Fruit fly (Drosophila melanogaster) whole organism, prepupa: ENCODE data around the gene Afti.

Source experiments
- Blimp-1 ChIP-seq: fragments of 200-800 bp; sonication (Bioruptor generic); optimal IDR thresholded peaks from 3 replicates; lab custom pipeline; 2017; ENCODE audit warnings: missing biosample characterization, missing genetic modification characterization, mild to moderate bottlenecking, moderate library complexity, missing genetic modification reagents
- CG10631 ChIP-seq: fragments of 200-800 bp; sonication (Bioruptor generic); optimal IDR thresholded peaks from 2 replicates; lab custom pipeline; 2016; ENCODE audit warnings: missing biosample characterization, missing genetic modification characterization
- CG10669 ChIP-seq: fragments of 200-800 bp; sonication (Bioruptor generic); optimal IDR thresholded peaks from 3 replicates; lab custom pipeline; 2018; ENCODE audit warnings: missing biosample characterization, mild to moderate bottlenecking, missing genetic modification characterization, moderate library complexity
- CG11294 ChIP-seq: fragments of 200-800 bp; sonication (Bioruptor generic); IDR thresholded peaks from 2 replicates; pipeline ENCODE4 v1.3.6; 2022; ENCODE audit warnings: missing biosample characterization, missing genetic modification characterization
- CG11902 ChIP-seq: fragments of 200-800 bp; sonication (Bioruptor generic); optimal IDR thresholded peaks from 3 replicates; lab custom pipeline; 2016; ENCODE audit warnings: missing biosample characterization, missing genetic modification characterization
- CG15336 ChIP-seq: fragments of 200-800 bp; sonication (Bioruptor generic); IDR thresholded peaks from 2 replicates; pipeline ENCODE4 v1.3.6; 2022; ENCODE audit warnings: missing biosample characterization, missing genetic modification characterization
- CG1621 ChIP-seq: fragments of 200-800 bp; sonication (Bioruptor generic); optimal IDR thresholded peaks from 3 replicates; lab custom pipeline; 2018; ENCODE audit warnings: missing biosample characterization, mild to moderate bottlenecking, missing genetic modification characterization
- CG16779 ChIP-seq: fragments of 200-800 bp; sonication (Bioruptor generic); optimal IDR thresholded peaks from 3 replicates; lab custom pipeline; 2017; ENCODE audit warnings: missing biosample characterization, mild to moderate bottlenecking, missing genetic modification characterization
- CG31627 ChIP-seq: fragments of 200-800 bp; sonication (Bioruptor generic); optimal IDR thresholded peaks from 3 replicates; lab custom pipeline; 2016; ENCODE audit warnings: missing biosample characterization, missing genetic modification characterization
- CG32006 ChIP-seq: fragments of 200-800 bp; sonication (Bioruptor generic); optimal IDR thresholded peaks from 3 replicates; lab custom pipeline; 2017; ENCODE audit warnings: missing biosample characterization, mild to moderate bottlenecking, missing genetic modification characterization
- CG34406 ChIP-seq: fragments of 200-800 bp; sonication (Bioruptor generic); optimal IDR thresholded peaks from 3 replicates; lab custom pipeline; 2016; ENCODE audit warnings: missing biosample characterization, missing genetic modification characterization
- CG3919 ChIP-seq: fragments of 200-800 bp; sonication (Bioruptor generic); optimal IDR thresholded peaks from 3 replicates; lab custom pipeline; 2016; ENCODE audit warnings: missing biosample characterization, missing genetic modification characterization
- CG4318 ChIP-seq: fragments of 200-800 bp; sonication (Bioruptor generic); optimal IDR thresholded peaks from 3 replicates; lab custom pipeline; 2017; ENCODE audit warnings: missing biosample characterization, mild to moderate bottlenecking, missing genetic modification characterization
- CG6276 ChIP-seq: fragments of 200-800 bp; sonication (Bioruptor generic); optimal IDR thresholded peaks from 2 replicates; lab custom pipeline; 2017; ENCODE audit warnings: missing biosample characterization, mild to moderate bottlenecking, missing genetic modification characterization
- CG6792 ChIP-seq: fragments of 200-800 bp; sonication (Bioruptor generic); optimal IDR thresholded peaks from 3 replicates; lab custom pipeline; 2016; ENCODE audit warnings: missing biosample characterization, missing genetic modification characterization
- CG6808 ChIP-seq: fragments of 200-800 bp; sonication (Bioruptor generic); optimal IDR thresholded peaks from 3 replicates; lab custom pipeline; 2017; ENCODE audit warnings: missing biosample characterization, missing genetic modification characterization, mild to moderate bottlenecking, moderate library complexity, missing genetic modification reagents
- CG8119 ChIP-seq: fragments of 200-800 bp; sonication (Bioruptor generic); IDR thresholded peaks from 3 replicates; pipeline ENCODE4 v1.3.6; 2022; ENCODE audit warnings: missing biosample characterization, missing genetic modification characterization
- CG8632 ChIP-seq: fragments of 200-800 bp; sonication (Bioruptor generic); optimal IDR thresholded peaks from 3 replicates; lab custom pipeline; 2016; ENCODE audit warnings: missing biosample characterization, missing genetic modification characterization
- CG9139 ChIP-seq: fragments of 200-800 bp; sonication (Bioruptor generic); optimal IDR thresholded peaks from 3 replicates; lab custom pipeline; 2017; ENCODE audit warnings: missing biosample characterization, mild to moderate bottlenecking, missing genetic modification characterization
- Eip75B ChIP-seq: fragments of 200-800 bp; sonication (Bioruptor generic); optimal IDR thresholded peaks from 3 replicates; lab custom pipeline; 2016; ENCODE audit warnings: missing biosample characterization, missing genetic modification characterization
- Eip78C ChIP-seq: fragments of 200-800 bp; sonication (Bioruptor generic); peaks from one replicate; lab custom pipeline; 2016; ENCODE audit warnings: missing biosample characterization, missing genetic modification characterization
- Eip93F ChIP-seq: fragments of 200-800 bp; sonication (Bioruptor generic); optimal IDR thresholded peaks from 2 replicates; lab custom pipeline; 2016; ENCODE audit warnings: missing biosample characterization, mild to moderate bottlenecking, missing genetic modification characterization
- Ets21C ChIP-seq: fragments of 200-800 bp; sonication (Bioruptor generic); optimal IDR thresholded peaks from 3 replicates; lab custom pipeline; 2016; ENCODE audit warnings: missing biosample characterization, missing genetic modification characterization
- Ets96B ChIP-seq: fragments of 200-800 bp; optimal IDR thresholded peaks from 2 replicates; lab custom pipeline; 2019; ENCODE audit warnings: missing biosample characterization, mild to moderate bottlenecking, missing genetic modification characterization, moderate library complexity
- Gug ChIP-seq: fragments of 200-800 bp; sonication (Bioruptor generic); IDR thresholded peaks from 2 replicates; pipeline ENCODE4 v1.3.6; 2022; ENCODE audit warnings: missing biosample characterization, missing genetic modification characterization
- Hr38 ChIP-seq: sonication (Bioruptor generic); optimal IDR thresholded peaks from 2 replicates; lab custom pipeline; 2016; ENCODE audit warnings: missing biosample characterization, missing genetic modification characterization
- Hr4 ChIP-seq: fragments of 200-800 bp; sonication (Bioruptor generic); optimal IDR thresholded peaks from 3 replicates; lab custom pipeline; 2016; ENCODE audit warnings: missing biosample characterization, missing genetic modification characterization
- Lpt ChIP-seq: fragments of 200-800 bp; sonication (Bioruptor generic); optimal IDR thresholded peaks from 3 replicates; lab custom pipeline; 2016; ENCODE audit warnings: missing biosample characterization, missing genetic modification characterization
- OdsH ChIP-seq: fragments of 200-800 bp; sonication (Bioruptor generic); optimal IDR thresholded peaks from 3 replicates; lab custom pipeline; 2016; ENCODE audit warnings: missing biosample characterization, missing genetic modification characterization
- Smox ChIP-seq: fragments of 200-800 bp; sonication (Bioruptor generic); optimal IDR thresholded peaks from 3 replicates; lab custom pipeline; 2016; ENCODE audit warnings: missing biosample characterization, missing genetic modification characterization
- Sox102F ChIP-seq: fragments of 200-800 bp; sonication (Bioruptor generic); optimal IDR thresholded peaks from 2 replicates; lab custom pipeline; 2016; ENCODE audit warnings: missing biosample characterization, mild to moderate bottlenecking, missing genetic modification characterization
- Sox14 ChIP-seq: fragments of 200-800 bp; sonication (Bioruptor generic); optimal IDR thresholded peaks from 3 replicates; lab custom pipeline; 2016; ENCODE audit warnings: missing biosample characterization, missing genetic modification characterization
- Sox15 ChIP-seq: fragments of 200-800 bp; sonication (Bioruptor generic); optimal IDR thresholded peaks from 3 replicates; lab custom pipeline; 2016; ENCODE audit warnings: missing biosample characterization, missing genetic modification characterization
- achi ChIP-seq: fragments of 200-800 bp; sonication (Bioruptor generic); optimal IDR thresholded peaks from 3 replicates; lab custom pipeline; 2016; ENCODE audit warnings: missing biosample characterization, missing genetic modification characterization
- dac ChIP-seq: fragments of 200-800 bp; sonication (Bioruptor generic); optimal IDR thresholded peaks from 2 replicates; lab custom pipeline; 2017; ENCODE audit warnings: missing biosample characterization, mild to moderate bottlenecking, missing genetic modification characterization
- dsx ChIP-seq: fragments of 200-800 bp; optimal IDR thresholded peaks from 3 replicates; lab custom pipeline; 2019; ENCODE audit warnings: missing biosample characterization, mild to moderate bottlenecking, missing genetic modification characterization, moderate library complexity; ENCODE audit not compliant: poor library complexity, severe bottlenecking
- esn ChIP-seq: fragments of 200-800 bp; sonication (Bioruptor generic); optimal IDR thresholded peaks from 2 replicates; lab custom pipeline; 2016; ENCODE audit warnings: missing biosample characterization, mild to moderate bottlenecking, missing genetic modification characterization, moderate library complexity
- fd85E ChIP-seq: fragments of 200-800 bp; sonication (Bioruptor generic); optimal IDR thresholded peaks from 3 replicates; lab custom pipeline; 2016; ENCODE audit warnings: missing biosample characterization, missing genetic modification characterization
- fkh ChIP-seq: fragments of 200-800 bp; sonication (Bioruptor generic); optimal IDR thresholded peaks from 3 replicates; lab custom pipeline; 2017; ENCODE audit warnings: missing biosample characterization, mild to moderate bottlenecking, missing genetic modification characterization, moderate library complexity
- lz ChIP-seq: fragments of 200-800 bp; sonication (Bioruptor generic); optimal IDR thresholded peaks from 3 replicates; lab custom pipeline; 2016; ENCODE audit warnings: missing biosample characterization, missing genetic modification characterization
- salr ChIP-seq, 2 experiments: fragments of 200-800 bp; sonication (Bioruptor generic); optimal IDR thresholded peaks; 3 replicates each; lab custom pipeline; 2016 to 2018; ENCODE audit warnings: missing biosample characterization in 2 of 2, missing genetic modification characterization in 2 of 2, mild to moderate bottlenecking in 1 of 2
- spab ChIP-seq: fragments of 200-800 bp; sonication (Bioruptor generic); optimal IDR thresholded peaks from 2 replicates; lab custom pipeline; 2017; ENCODE audit warnings: missing biosample characterization, mild to moderate bottlenecking, missing genetic modification characterization, missing genetic modification reagents
- ss ChIP-seq, 2 experiments: fragments of 200-800 bp; sonication (Bioruptor generic); optimal IDR thresholded peaks; 2 replicates in 1 of 2; 3 replicates in 1 of 2; lab custom pipeline; 2017 to 2018; ENCODE audit warnings: mild to moderate bottlenecking in 2 of 2, missing biosample characterization in 2 of 2, missing genetic modification characterization in 2 of 2, moderate library complexity in 1 of 2
- svp ChIP-seq: fragments of 200-800 bp; sonication (Bioruptor generic); peaks from one replicate; lab custom pipeline; 2016; ENCODE audit warnings: missing biosample characterization, missing genetic modification characterization
- topi ChIP-seq: fragments of 200-800 bp; sonication (Bioruptor generic); optimal IDR thresholded peaks from 3 replicates; lab custom pipeline; 2016; ENCODE audit warnings: missing biosample characterization, missing genetic modification characterization
- vri ChIP-seq: fragments of 200-800 bp; sonication (Bioruptor generic); optimal IDR thresholded peaks from 3 replicates; lab custom pipeline; 2016; ENCODE audit warnings: missing biosample characterization, mild to moderate bottlenecking, missing genetic modification characterization

The Afti gene

DNA sequence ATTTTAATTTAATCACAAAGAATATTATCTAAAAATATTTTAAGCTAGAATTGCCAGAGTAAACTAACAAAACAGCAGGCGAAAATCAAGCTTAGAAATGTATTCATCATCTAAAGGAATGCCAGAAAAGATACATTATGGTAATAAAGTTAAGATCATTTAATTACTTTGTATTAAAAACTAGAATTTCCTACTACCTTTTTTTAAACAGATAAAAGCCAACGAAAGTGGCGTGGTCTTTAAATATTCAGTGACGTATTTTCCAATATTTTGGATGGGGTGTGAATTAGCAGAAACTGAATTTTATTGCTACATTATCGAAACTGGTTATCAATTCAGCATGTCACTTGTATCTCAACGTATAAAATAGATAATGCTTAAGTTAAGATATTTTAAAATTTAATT, 34.2 kb downstream of the Afti start (continued):
- TF ChIP-seq Sox102F (GFP tag; lab: Kevin White, UChicago) (peak; percentile 12), CG9139 (GFP tag; lab: Kevin White, UChicago) (no peak), CG31627 (GFP tag; lab: Kevin White, UChicago) (peak; percentile 31), CG10669 (GFP tag; lab: Kevin White, UChicago) (peak; percentile 49), fd85E (GFP tag; lab: Kevin White, UChicago) (peak; percentile 13), Ets96B (tag; lab: Kevin White, UChicago) (peak; percentile 24), Sox15 (GFP tag; lab: Kevin White, UChicago) (peak; percentile 24), Gug (GFP tag; lab: Robert Waterston, UW) (peak; percentile 22; the same call in 1 of the 2 replicates), CG11294 (GFP tag; lab: Robert Waterston, UW) (no peak), CG16779 (tag; lab: Kevin White, UChicago) (no peak), dac (GFP tag; lab: Kevin White, UChicago) (peak; percentile 35), Blimp-1 (no peak), ss (GFP tag; optimal IDR thresholded peaks at IDR 0.05; lab: Kevin White, UChicago) (no peak), vri (GFP tag; lab: Kevin White, UChicago) (no peak), topi (GFP tag; lab: Kevin White, UChicago) (peak; percentile 58), CG34406 (GFP tag; lab: Kevin White, UChicago) (peak; percentile 50), CG4318 (GFP tag; lab: Kevin White, UChicago) (peak; percentile 67), salr (GFP tag; optimal IDR thresholded peaks at IDR 0.05; lab: Kevin White, UChicago) (peak; percentile 2 to 86), spab (peak; percentile 74), Lpt (GFP tag; lab: Kevin White, UChicago) (peak; percentile 67), CG6276 (GFP tag; lab: Kevin White, UChicago) (peak; percentile 73), Smox (GFP tag; lab: Kevin White, UChicago) (peak; percentile 43), CG8119 (GFP tag; lab: Robert Waterston, UW) (peak; percentile 50; the same call in 1 of the 3 replicates), Eip93F (GFP tag; lab: Kevin White, UChicago) (no peak), Ets21C (GFP tag; lab: Kevin White, UChicago) (peak; percentile 11), Sox14 (GFP tag; lab: Kevin White, UChicago) (peak; percentile 49), CG3919 (GFP tag; lab: Kevin White, UChicago) (peak; percentile 67), CG10631 (peak; percentile 57), CG32006 (GFP tag; lab: Kevin White, UChicago) (peak; percentile 84), achi (GFP tag; lab: Kevin White, UChicago) (peak; percentile 59), lz (GFP tag; lab: Kevin White, UChicago) (peak; percentile 35), Hr38 (no peak), Eip75B (GFP tag; lab: Kevin White, UChicago) (peak; percentile 29), CG15336 (GFP tag; lab: Robert Waterston, UW) (peak; percentile 41), Hr4 (GFP tag; lab: Kevin White, UChicago) (peak; percentile 66)

dm6 chr3R:14291431-14291830, 35.1 kb downstream of the Afti start:
- TF ChIP-seq Ets96B (tag; lab: Kevin White, UChicago) (peak; percentile 89), Blimp-1 (peak; percentile 66), CG4318 (GFP tag; lab: Kevin White, UChicago) (peak; percentile 73), vri (GFP tag; lab: Kevin White, UChicago) (peak; percentile 80), CG3919 (GFP tag; lab: Kevin White, UChicago) (peak; percentile 83), OdsH (GFP tag; lab: Kevin White, UChicago) (peak; percentile 82), CG11902 (GFP tag; lab: Kevin White, UChicago) (peak; percentile 49), CG8632 (peak; percentile 75), Eip78C (GFP tag; lab: Kevin White, UChicago) (peak; percentile 98), achi (GFP tag; lab: Kevin White, UChicago) (peak; percentile 79), Eip75B (GFP tag; lab: Kevin White, UChicago) (peak; percentile 79), svp (GFP tag; lab: Kevin White, UChicago) (peak; percentile 95), esn (GFP tag; lab: Kevin White, UChicago) (peak; percentile 89), dsx (GFP tag; lab: Kevin White, UChicago) (peak; percentile 83), CG1621 (tag; lab: Kevin White, UChicago) (peak; percentile 76), Sox14 (GFP tag; lab: Kevin White, UChicago) (peak; percentile 78), fkh (GFP tag; lab: Kevin White, UChicago) (no peak), CG11294 (GFP tag; lab: Robert Waterston, UW) (peak; percentile 59), spab (peak; percentile 81), Sox15 (GFP tag; lab: Kevin White, UChicago) (peak; percentile 48), Hr4 (GFP tag; lab: Kevin White, UChicago) (peak; percentile 82), CG6792 (GFP tag; lab: Kevin White, UChicago) (peak; percentile 77), CG31627 (GFP tag; lab: Kevin White, UChicago) (peak; percentile 69), CG34406 (GFP tag; lab: Kevin White, UChicago) (peak; percentile 77), CG15336 (GFP tag; lab: Robert Waterston, UW) (peak; percentile 93), Smox (GFP tag; lab: Kevin White, UChicago) (peak; percentile 83), CG6808 (peak; percentile 90), CG8119 (GFP tag; lab: Robert Waterston, UW) (peak; percentile 92), fd85E (GFP tag; lab: Kevin White, UChicago) (peak; percentile 22)
